Fruit fly (Drosophila melanogaster): ENCODE measurements around the gene Pi3K92E.

DNA sequence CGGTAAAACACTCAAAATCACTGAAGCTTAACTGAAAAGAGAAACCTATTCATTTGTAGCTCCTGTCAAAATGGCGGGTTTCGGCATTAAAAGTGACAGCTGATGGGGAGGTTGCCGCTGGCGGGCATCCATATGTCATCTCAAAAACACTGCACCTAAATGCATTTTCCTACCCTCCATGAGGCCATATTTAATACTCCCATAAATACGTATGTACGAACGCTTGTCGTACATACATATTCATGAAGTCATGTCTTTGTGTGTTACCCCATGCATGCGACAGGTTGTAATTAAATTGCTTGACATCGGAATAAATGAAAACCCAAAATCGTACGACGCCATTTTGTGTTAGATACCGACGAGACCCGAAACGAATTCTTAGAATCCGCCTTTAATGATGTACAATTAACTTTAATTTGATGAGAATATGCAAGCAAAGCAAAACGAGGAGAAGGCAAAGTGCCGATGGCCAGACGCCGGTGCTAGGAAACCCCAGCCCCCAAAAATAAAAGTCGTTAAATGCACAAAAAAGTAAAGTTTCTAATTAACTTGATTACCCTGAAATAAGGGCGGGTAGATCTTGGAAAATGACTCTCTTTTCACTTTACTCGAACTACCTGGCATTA lies 38.1 kb downstream of the Pi3K92E start:
- TF ChIP-seq CG3919 (GFP tag; optimal IDR thresholded peaks at IDR 0.05) (no peak), Hr38 (GFP tag; optimal IDR thresholded peaks at IDR 0.05) (no peak), Gug (GFP tag; IDR thresholded peaks at IDR 0.05) (no peak), fd85E (GFP tag; optimal IDR thresholded peaks at IDR 0.05) (no peak), Met (GFP tag; optimal IDR thresholded peaks at IDR 0.05) (no peak), eg (GFP tag; IDR thresholded peaks at IDR 0.05) (no peak)

Data from whole organism, prepupa.